Fruit fly (Drosophila melanogaster): Measurements from ENCODE around the gene Ttc19.

The Ttc19 gene

DNA sequence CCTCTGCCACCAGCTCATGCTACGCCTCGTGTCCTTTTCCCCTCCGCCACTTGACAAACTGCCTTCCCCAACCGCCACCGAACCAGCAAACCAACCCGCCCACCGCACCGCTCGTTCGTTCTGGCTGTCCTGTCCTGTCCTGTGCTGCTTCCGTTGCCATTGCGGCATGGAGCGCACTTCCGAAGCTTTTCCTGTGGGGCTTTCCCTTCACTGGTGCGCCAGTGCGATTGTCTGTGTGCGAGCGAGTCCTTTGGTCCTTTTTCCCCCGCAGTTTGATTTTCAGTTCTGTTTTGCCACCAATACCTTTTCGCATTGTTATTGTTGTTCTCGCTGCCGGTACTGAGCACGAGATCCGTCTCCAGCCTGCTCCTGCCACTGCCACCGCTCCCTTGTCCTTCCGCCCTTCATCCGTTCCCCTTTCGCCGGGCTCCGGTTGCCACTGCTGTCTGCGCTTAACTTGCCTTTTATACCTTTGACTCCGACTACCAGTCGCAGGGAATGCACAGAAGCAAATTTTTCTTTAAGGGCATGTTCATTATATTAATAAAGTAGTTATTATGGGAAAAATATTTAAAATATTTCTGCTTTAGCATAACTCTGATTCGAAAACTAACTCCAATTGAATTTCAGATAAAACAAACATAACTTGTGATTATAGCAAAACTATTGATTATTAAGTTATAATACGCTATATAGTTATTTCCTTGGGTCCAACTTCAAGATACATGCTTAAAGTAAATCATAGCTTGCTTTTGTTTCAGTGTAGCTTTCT is 20.8 kb downstream of the Ttc19 start:
- TF ChIP-seq CG8478 (optimal IDR thresholded peaks at IDR 0.05): no peak

DNA sequence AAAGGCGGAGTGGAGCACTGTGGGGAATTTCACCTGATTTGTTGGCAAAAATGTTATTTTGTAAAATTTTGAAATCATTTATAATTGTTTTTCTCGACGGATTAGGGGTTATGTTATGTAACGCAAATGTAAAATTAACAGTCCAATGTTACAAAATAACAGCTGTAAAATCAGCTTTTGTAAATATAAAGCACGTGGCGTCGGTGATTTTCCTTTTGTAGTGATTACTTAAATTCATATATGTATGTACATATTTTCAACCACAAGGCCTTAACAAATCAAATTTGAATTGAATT is 22.8 kb downstream of the Ttc19 start, which contains the start of gene CG15172:
TSS of gene CG15172 (plus strand) at position 197 of the 296 bp plus-strand sequence.
- TF ChIP-seq CG8478 (optimal IDR thresholded peaks at IDR 0.05): no peak
- TF ChIP-seq CTCF (optimal IDR thresholded peaks at IDR 0.05): no peak

DNA sequence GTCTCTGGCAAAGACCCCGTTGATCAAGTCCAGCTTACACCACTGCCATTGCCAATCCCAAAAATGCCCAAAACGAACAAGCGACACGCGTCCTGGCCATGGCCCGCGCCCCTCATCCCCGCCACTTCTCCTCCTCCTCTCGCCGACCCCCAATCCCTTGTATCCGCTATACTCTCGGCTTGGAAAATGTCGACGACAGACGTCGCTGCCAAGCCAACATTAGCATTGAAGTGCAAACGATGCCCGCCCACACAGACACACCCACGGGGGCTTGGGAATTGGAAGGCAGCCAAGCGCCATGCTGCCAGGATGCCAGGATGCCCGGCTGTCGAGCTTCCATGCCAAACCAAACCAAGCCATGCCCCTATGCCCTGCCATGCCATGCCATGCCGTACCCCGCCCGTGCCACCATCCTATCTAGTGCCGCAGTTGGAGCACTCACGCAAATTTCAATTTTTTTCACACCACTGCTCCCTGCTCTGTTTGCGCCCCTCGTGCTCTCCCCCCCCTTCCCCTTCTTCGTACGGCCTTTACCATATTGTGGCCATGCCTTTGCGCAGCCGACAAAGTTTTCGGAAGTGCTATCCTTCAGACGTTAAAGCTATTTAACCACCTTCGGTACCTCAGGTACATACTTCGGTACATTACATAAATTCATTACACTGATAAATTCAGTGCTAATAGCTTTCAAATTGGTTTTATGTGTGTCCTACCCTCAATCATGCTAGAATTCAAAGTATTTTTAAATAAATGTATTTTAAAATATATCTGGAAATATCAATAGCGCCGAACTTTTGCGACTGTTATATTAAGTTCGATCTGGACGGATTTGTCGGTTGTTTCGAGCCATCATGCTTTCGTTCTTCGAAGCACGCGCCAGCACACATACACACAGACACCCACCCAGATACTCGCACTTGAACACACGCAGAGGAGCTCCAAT is 23.4 kb downstream of the Ttc19 start:
- no peak for TF ChIP-seq CG8478 (optimal IDR thresholded peaks at IDR 0.05)
- no peak for TF ChIP-seq CTCF (optimal IDR thresholded peaks at IDR 0.05)

- no peak for TF ChIP-seq CG8478 (optimal IDR thresholded peaks at IDR 0.05)
- TF ChIP-seq CTCF (optimal IDR thresholded peaks at IDR 0.05): no peak
These were observed 25.3 kb downstream of the Ttc19 start for dm6 chr2L:19019640-19020039.

DNA sequence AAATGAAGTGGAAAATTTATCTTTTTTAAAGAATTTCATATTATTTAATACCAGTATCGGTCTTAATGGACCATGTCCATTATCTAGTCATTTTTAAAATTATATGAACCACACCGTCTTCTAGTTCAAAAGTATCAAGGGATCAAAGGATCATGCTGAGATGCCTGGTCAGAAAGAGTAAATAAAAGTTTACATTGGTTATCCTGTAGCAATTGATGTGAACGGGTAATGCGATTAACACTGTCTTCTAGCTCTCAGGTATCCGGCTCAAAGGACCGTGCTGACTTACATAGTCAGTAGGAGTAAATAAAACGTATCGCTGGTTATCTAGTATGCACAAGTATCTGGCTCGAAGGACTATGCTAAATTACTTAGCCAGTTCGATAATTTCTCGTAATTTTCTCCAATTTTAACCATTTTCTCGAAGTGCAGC is 25.8 kb downstream of the Ttc19 start:
- no peak for TF ChIP-seq CG8478 (optimal IDR thresholded peaks at IDR 0.05)
- no peak for TF ChIP-seq CTCF (optimal IDR thresholded peaks at IDR 0.05)

dm6 chr2L:19018266-19018665 is 26.7 kb downstream of the Ttc19 start:
- TF ChIP-seq CTCF (optimal IDR thresholded peaks at IDR 0.05) (no peak), CG8478 (optimal IDR thresholded peaks at IDR 0.05) (no peak)

dm6 chr2L:19017060-19017459 is 27.9 kb downstream of the Ttc19 start:
- TF ChIP-seq CG8478 (optimal IDR thresholded peaks at IDR 0.05): no peak
- no peak for TF ChIP-seq CTCF (optimal IDR thresholded peaks at IDR 0.05)

dm6 chr2L:19015628-19016027 is 29.3 kb downstream of the Ttc19 start:
- no peak for TF ChIP-seq CTCF (optimal IDR thresholded peaks at IDR 0.05)
- TF ChIP-seq CG8478 (optimal IDR thresholded peaks at IDR 0.05): no peak

DNA sequence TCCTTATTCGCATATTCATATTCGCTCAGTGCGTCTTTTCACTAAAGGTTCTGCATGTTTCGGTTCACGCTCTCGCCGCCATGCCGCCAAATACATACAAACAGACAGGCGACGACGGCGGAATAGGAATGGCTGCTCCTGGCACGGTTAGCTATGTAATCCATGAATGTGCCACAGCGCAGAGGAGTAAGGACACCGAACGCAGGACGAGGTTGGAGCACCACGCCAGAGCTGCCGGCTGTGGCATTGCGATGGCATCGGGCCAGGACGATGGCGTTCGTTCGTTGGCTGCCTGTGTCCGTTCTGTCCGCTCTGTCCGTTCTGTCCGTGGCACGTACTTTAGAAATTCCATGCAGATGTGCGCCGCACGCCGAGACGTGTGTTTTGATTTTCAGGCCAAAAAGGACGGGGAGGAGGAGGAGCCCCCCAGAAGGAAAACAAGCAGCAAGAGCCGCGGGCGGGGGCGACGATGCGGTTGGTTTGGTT is 30.0 kb downstream of the Ttc19 start:
- no peak for TF ChIP-seq CTCF (optimal IDR thresholded peaks at IDR 0.05)
- no peak for TF ChIP-seq CG8478 (optimal IDR thresholded peaks at IDR 0.05)

- no peak for TF ChIP-seq CTCF (optimal IDR thresholded peaks at IDR 0.05)
- no peak for TF ChIP-seq CG8478 (optimal IDR thresholded peaks at IDR 0.05)
These were observed 30.7 kb downstream of the Ttc19 start for dm6 chr2L:19014032-19014880.

- TF ChIP-seq CG8478 (optimal IDR thresholded peaks at IDR 0.05) (no peak), CTCF (optimal IDR thresholded peaks at IDR 0.05) (no peak)
These were observed 32.1 kb downstream of the Ttc19 start for dm6 chr2L:19012776-19013328.

dm6 chr2L:19011895-19012645 is 32.9 kb downstream of the Ttc19 start:
- TF ChIP-seq CTCF (optimal IDR thresholded peaks at IDR 0.05) (no peak), CG8478 (optimal IDR thresholded peaks at IDR 0.05) (no peak)

dm6 chr2L:19010566-19010965 is 34.4 kb downstream of the Ttc19 start, which contains the start of gene robl37BC:
Gene robl37BC, plus strand, starts transcription at chr2L:19010866.
- no peak for TF ChIP-seq CTCF (optimal IDR thresholded peaks at IDR 0.05)
- TF ChIP-seq CG8478 (optimal IDR thresholded peaks at IDR 0.05): no peak

DNA sequence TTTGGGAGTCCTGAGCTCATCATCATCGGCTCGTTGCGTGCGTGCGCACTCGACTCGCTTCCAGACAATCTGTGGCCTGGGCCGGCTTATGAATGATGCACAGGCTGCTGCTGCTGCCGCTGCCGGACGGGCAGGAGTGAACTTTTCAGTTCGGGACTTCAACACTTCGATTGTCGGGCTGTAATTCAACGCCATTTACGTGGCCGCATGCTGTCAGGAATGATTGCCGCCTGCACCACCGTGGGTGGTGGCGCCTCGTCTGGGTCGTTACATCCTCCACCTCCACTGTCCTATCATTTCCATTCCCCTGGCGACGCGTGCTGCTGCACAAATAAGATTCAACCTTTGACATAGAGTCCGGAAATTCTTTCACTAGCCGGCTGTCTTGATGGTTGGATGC is 34.9 kb downstream of the Ttc19 start:
- TF ChIP-seq CG8478 (optimal IDR thresholded peaks at IDR 0.05) (no peak), CTCF (optimal IDR thresholded peaks at IDR 0.05) (no peak)
